Fruit fly (Drosophila melanogaster) whole organism, wandering third instar larva: ENCODE results near the gene CG9072.

Experiments used
- CG9705 ChIP-seq: fragments of 200-800 bp; sonication (Bioruptor generic); optimal IDR thresholded peaks from 2 replicates; lab custom pipeline; 2018; ENCODE audit warnings: missing biosample characterization, mild to moderate bottlenecking, missing genetic modification characterization
- CrebA ChIP-seq: fragments of 200-800 bp; sonication (Bioruptor generic); optimal IDR thresholded peaks from 2 replicates; lab custom pipeline; 2016; ENCODE audit warnings: missing biosample characterization, mild to moderate bottlenecking, missing genetic modification characterization, borderline replicate concordance
- Dfd ChIP-seq: fragments of >200 bp; optimal IDR thresholded peaks from 2 replicates; lab custom pipeline; 2017; ENCODE audit warnings: missing biosample characterization, missing genetic modification characterization
- Dif ChIP-seq: fragments of 200-275, 200-300 bp; sonication (Bioruptor generic); optimal IDR thresholded peaks from 2 replicates; lab custom pipeline; 2018; ENCODE audit warnings: missing biosample characterization, missing genetic modification characterization; ENCODE audit not compliant: partially characterized antibody
- GATAd ChIP-seq: sonication (Bioruptor generic); optimal IDR thresholded peaks from 2 replicates; lab custom pipeline; 2016; ENCODE audit warnings: missing biosample characterization, missing genetic modification characterization
- HLH106 ChIP-seq: fragments of 200-800 bp; optimal IDR thresholded peaks from 3 replicates; lab custom pipeline; 2019; ENCODE audit warnings: missing biosample characterization, mild to moderate bottlenecking, missing genetic modification characterization, moderate library complexity
- Hnf4 ChIP-seq: fragments of 200-800 bp; sonication (Bioruptor generic); optimal IDR thresholded peaks from 2 replicates; lab custom pipeline; 2016; ENCODE audit warnings: missing biosample characterization, mild to moderate bottlenecking, missing genetic modification characterization
- Hr78 ChIP-seq: fragments of >200 bp; optimal IDR thresholded peaks from 2 replicates; lab custom pipeline; 2017; ENCODE audit warnings: missing biosample characterization, missing genetic modification characterization
- Hr83 ChIP-seq: fragments of 200-300 bp; sonication (Bioruptor generic); optimal IDR thresholded peaks from 2 replicates; lab custom pipeline; 2016; ENCODE audit warnings: missing biosample characterization, mild to moderate bottlenecking, missing genetic modification characterization, moderate library complexity; ENCODE audit not compliant: poor library complexity, severe bottlenecking
- Jra ChIP-seq: sonication (Bioruptor generic); optimal IDR thresholded peaks from 2 replicates; lab custom pipeline; 2016; ENCODE audit warnings: missing biosample characterization, missing genetic modification characterization
- Myc ChIP-seq: fragments of >200 bp; optimal IDR thresholded peaks from 2 replicates; lab custom pipeline; 2017
- OdsH ChIP-seq: fragments of 200-800 bp; sonication (Bioruptor generic); optimal IDR thresholded peaks from 2 replicates; lab custom pipeline; 2016; ENCODE audit warnings: missing biosample characterization, mild to moderate bottlenecking, missing genetic modification characterization
- Rel ChIP-seq, 2 experiments: fragments of 200-800 bp; sonication (Bioruptor generic) in 1 of 2; optimal IDR thresholded peaks; 2 replicates in 1 of 2; 3 replicates in 1 of 2; lab custom pipeline; 2016 to 2019; ENCODE audit warnings: mild to moderate bottlenecking in 2 of 2, missing biosample characterization in 2 of 2, missing genetic modification characterization in 2 of 2, moderate library complexity in 1 of 2
- Sp1 ChIP-seq: fragments of 200-800 bp; sonication (Bioruptor generic); optimal IDR thresholded peaks from 3 replicates; lab custom pipeline; 2019; ENCODE audit warnings: missing biosample characterization, mild to moderate bottlenecking, missing genetic modification characterization, moderate library complexity
- Vsx2 ChIP-seq: fragments of 200-300, 225-300 bp; sonication (Bioruptor generic); optimal IDR thresholded peaks from 2 replicates; lab custom pipeline; 2018; ENCODE audit warnings: missing biosample characterization, missing genetic modification characterization; ENCODE audit not compliant: partially characterized antibody
- br ChIP-seq: fragments of 200-800 bp; sonication (Bioruptor generic); optimal IDR thresholded peaks from 2 replicates; lab custom pipeline; 2016; ENCODE audit warnings: missing biosample characterization, missing genetic modification characterization
- brk ChIP-seq: fragments of 200-800 bp; sonication (Bioruptor generic); optimal IDR thresholded peaks from 2 replicates; lab custom pipeline; 2016; ENCODE audit warnings: missing biosample characterization, mild to moderate bottlenecking, missing genetic modification characterization
- dl ChIP-seq, 2 experiments: fragments of 175-275, 200-275 bp in 1 of 2; fragments of 200-275 bp in 1 of 2; sonication (Bioruptor generic); optimal IDR thresholded peaks; lab custom pipeline; 2018; ENCODE audit warnings: mild to moderate bottlenecking in 2 of 2, missing biosample characterization in 2 of 2, missing genetic modification characterization in 2 of 2, moderate library complexity in 2 of 2; ENCODE audit not compliant: partially characterized antibody in 2 of 2, insufficient read depth in 1 of 2
- dmrt93B ChIP-seq: fragments of 200-800 bp; sonication (Bioruptor generic); optimal IDR thresholded peaks from 2 replicates; lab custom pipeline; 2018; ENCODE audit warnings: missing biosample characterization, mild to moderate bottlenecking, missing genetic modification characterization
- dsf ChIP-seq: sonication (Bioruptor generic); optimal IDR thresholded peaks from 2 replicates; lab custom pipeline; 2016; ENCODE audit warnings: missing biosample characterization, missing genetic modification characterization, borderline replicate concordance
- ey ChIP-seq: fragments of 200-800 bp; sonication (Bioruptor generic); optimal IDR thresholded peaks from 2 replicates; lab custom pipeline; 2016; ENCODE audit warnings: missing biosample characterization, missing genetic modification characterization
- foxo ChIP-seq, 2 experiments: fragments of 200-800 bp; sonication (Bioruptor generic); optimal IDR thresholded peaks; 2 replicates in 1 of 2; 3 replicates in 1 of 2; lab custom pipeline; 2016 to 2017; ENCODE audit warnings: missing biosample characterization in 2 of 2, missing genetic modification characterization in 2 of 2
- h ChIP-seq: fragments of 200-800 bp; sonication (Bioruptor generic); optimal IDR thresholded peaks from 3 replicates; lab custom pipeline; 2016; ENCODE audit warnings: missing biosample characterization, mild to moderate bottlenecking, missing genetic modification characterization
- jim ChIP-seq: fragments of 175-275, 200-325 bp; sonication (Bioruptor generic); optimal IDR thresholded peaks from 2 replicates; lab custom pipeline; 2016; ENCODE audit warnings: missing biosample characterization, mild to moderate bottlenecking, missing genetic modification characterization
- lola ChIP-seq: fragments of >200 bp; optimal IDR thresholded peaks from 2 replicates; lab custom pipeline; 2017; ENCODE audit warnings: missing biosample characterization, missing genetic modification characterization
- psq ChIP-seq: fragments of 200-800 bp; sonication (Bioruptor generic); optimal IDR thresholded peaks from 3 replicates; lab custom pipeline; 2017; ENCODE audit warnings: missing biosample characterization, mild to moderate bottlenecking, missing genetic modification characterization, moderate library complexity
- rgr ChIP-seq: fragments of 200-800 bp; sonication (Bioruptor generic); optimal IDR thresholded peaks from 3 replicates; lab custom pipeline; 2016; ENCODE audit warnings: missing biosample characterization, mild to moderate bottlenecking, missing genetic modification characterization
- sage ChIP-seq: fragments of 200-800 bp; sonication (Bioruptor generic); optimal IDR thresholded peaks from 2 replicates; lab custom pipeline; 2016; ENCODE audit warnings: missing biosample characterization, mild to moderate bottlenecking, missing genetic modification characterization
- sv ChIP-seq: fragments of 200-800 bp; sonication (Bioruptor generic); optimal IDR thresholded peaks from 3 replicates; lab custom pipeline; 2016; ENCODE audit warnings: missing biosample characterization, missing genetic modification characterization
- tai ChIP-seq: sonication (Bioruptor generic); optimal IDR thresholded peaks from 2 replicates; lab custom pipeline; 2016; ENCODE audit warnings: missing biosample characterization, missing genetic modification characterization
- usp ChIP-seq: fragments of >200 bp; optimal IDR thresholded peaks from 2 replicates; lab custom pipeline; 2017; ENCODE audit warnings: missing biosample characterization, missing genetic modification characterization
- woc ChIP-seq: sonication (Bioruptor generic); optimal IDR thresholded peaks from 2 replicates; lab custom pipeline; 2016; ENCODE audit warnings: missing biosample characterization, mild to moderate bottlenecking, missing genetic modification characterization

Gene CG9072

dm6 chrX:15062619-15063018 is 33.2 kb downstream of the CG9072 start:
- TF ChIP-seq tai (GFP tag; lab: Kevin White, UChicago) (no peak), brk (GFP tag; lab: Kevin White, UChicago) (no peak), Sp1 (GFP tag; lab: Kevin White, UChicago) (no peak), sage (GFP tag; lab: Kevin White, UChicago) (no peak), Hr78 (GFP tag; lab: Kevin White, UChicago) (no peak), lola (GFP tag; lab: Kevin White, UChicago) (no peak), GATAd (GFP tag; lab: Kevin White, UChicago) (no peak), ey (no peak), CG9705 (no peak), Hnf4 (GFP tag; lab: Kevin White, UChicago) (no peak), Vsx2 (GFP tag; lab: Kevin White, UChicago) (no peak), Dfd (no peak), psq (GFP tag; lab: Kevin White, UChicago) (no peak), sv (GFP tag; lab: Kevin White, UChicago) (no peak), woc (GFP tag; lab: Kevin White, UChicago) (no peak)

dm6 chrX:15048713-15049112 is 47.1 kb downstream of the CG9072 start:
- TF ChIP-seq Dif (GFP tag; lab: Kevin White, UChicago) = peak; percentile 17
- TF ChIP-seq psq (GFP tag; lab: Kevin White, UChicago) = peak; percentile 56
- TF ChIP-seq Vsx2 (GFP tag; lab: Kevin White, UChicago) = no peak

- TF ChIP-seq Hnf4 (GFP tag; lab: Kevin White, UChicago) = peak; percentile 22
- no peak for TF ChIP-seq Myc (lab: Kevin White, UChicago)
- peak; percentile 9 for TF ChIP-seq rgr
- peak; percentile 17 for TF ChIP-seq brk (GFP tag; lab: Kevin White, UChicago)
- TF ChIP-seq sv (GFP tag; lab: Kevin White, UChicago) = no peak
- no peak for TF ChIP-seq GATAd (GFP tag; lab: Kevin White, UChicago)
- peak; percentile 13 for TF ChIP-seq h
- no peak for TF ChIP-seq jim (GFP tag; lab: Kevin White, UChicago)
- no peak for TF ChIP-seq HLH106 (tag; lab: Kevin White, UChicago)
- no peak for TF ChIP-seq foxo (GFP tag; optimal IDR thresholded peaks at IDR 0.05; lab: Kevin White, UChicago)
- TF ChIP-seq Hr83 = peak; percentile 16
- no peak for TF ChIP-seq dl (GFP tag; optimal IDR thresholded peaks at IDR 0.05; lab: Kevin White, UChicago; ENCODE audit: insufficient read depth in 1 of 2, partially characterized antibody in 2 of 2)
- TF ChIP-seq Hr78 (GFP tag; lab: Kevin White, UChicago) = no peak
- TF ChIP-seq dmrt93B (GFP tag; lab: Kevin White, UChicago) = no peak
- no peak for TF ChIP-seq dsf (GFP tag; lab: Kevin White, UChicago)
- TF ChIP-seq tai (GFP tag; lab: Kevin White, UChicago) = no peak
- no peak for TF ChIP-seq psq (GFP tag; lab: Kevin White, UChicago)
- TF ChIP-seq br (GFP tag; lab: Kevin White, UChicago) = no peak
- TF ChIP-seq Rel (GFP tag; optimal IDR thresholded peaks at IDR 0.05; lab: Kevin White, UChicago) = no peak
- TF ChIP-seq Rel (tag; optimal IDR thresholded peaks at IDR 0.05; lab: Kevin White, UChicago) = no peak
- TF ChIP-seq usp = no peak
- no peak for TF ChIP-seq CrebA (GFP tag; lab: Kevin White, UChicago)
- TF ChIP-seq Jra = no peak
- TF ChIP-seq Dfd = no peak
- TF ChIP-seq OdsH (GFP tag; lab: Kevin White, UChicago) = no peak
- no peak for TF ChIP-seq Dif (GFP tag; lab: Kevin White, UChicago)
Measured at dm6 chrX:15045608-15046007, 50.2 kb downstream of the CG9072 start.
